Worm (Caenorhabditis elegans) whole organism, mixed stage, embryonic: ENCODE results near the gene hira-1.

Source experiments
- M03D4.4 ChIP-seq: sonication (generic microtip); optimal IDR thresholded peaks from 2 replicates; lab custom pipeline; 2017; ENCODE audit warnings: mild to moderate bottlenecking, missing genetic modification characterization, missing compliant biosample characterization
- bed-3 ChIP-seq: fragments of 200-800 bp; sonication (Bioruptor generic); optimal IDR thresholded peaks from 3 replicates; lab custom pipeline; 2018; ENCODE audit warnings: mild to moderate bottlenecking, missing genetic modification characterization, moderate library complexity, missing compliant biosample characterization
- blmp-1 ChIP-seq: fragments of 150-350 bp; optimal IDR thresholded peaks from 2 replicates; lab custom pipeline; 2014; ENCODE audit warnings: missing biosample characterization, missing genetic modification characterization
- ceh-39 ChIP-seq: fragments of 150-350 bp; optimal IDR thresholded peaks from 2 replicates; lab custom pipeline; 2014; ENCODE audit warnings: missing biosample characterization, missing genetic modification characterization
- ceh-43 ChIP-seq: fragments of 200-800 bp; sonication (Bioruptor generic); optimal IDR thresholded peaks from 2 replicates; lab custom pipeline; 2018; ENCODE audit warnings: mild to moderate bottlenecking, missing genetic modification characterization, moderate library complexity, missing compliant biosample characterization
- ceh-83 ChIP-seq: fragments of 200-800 bp; sonication (Bioruptor generic); optimal IDR thresholded peaks from 2 replicates; lab custom pipeline; 2018; ENCODE audit warnings: mild to moderate bottlenecking, missing genetic modification characterization, missing compliant biosample characterization
- ces-1 ChIP-seq: fragments of 150-350 bp; optimal IDR thresholded peaks from 2 replicates; lab custom pipeline; 2014; ENCODE audit warnings: missing biosample characterization, missing genetic modification reagents, missing genetic modification characterization
- cnd-1 ChIP-seq: fragments of 200-800 bp; sonication (Bioruptor generic); optimal IDR thresholded peaks from 2 replicates; lab custom pipeline; 2018; ENCODE audit warnings: mild to moderate bottlenecking, missing genetic modification characterization, missing compliant biosample characterization
- elt-1 ChIP-seq: sonication (generic microtip); optimal IDR thresholded peaks from 2 replicates; lab custom pipeline; 2017; ENCODE audit warnings: missing genetic modification characterization, mild to moderate bottlenecking, missing compliant biosample characterization, antibody characterized with exemption, moderate library complexity, borderline replicate concordance; ENCODE audit not compliant: insufficient read depth
- elt-3 ChIP-seq: fragments of 150-350 bp; optimal IDR thresholded peaks from 2 replicates; lab custom pipeline; 2014; ENCODE audit warnings: missing biosample characterization, missing genetic modification characterization
- lin-13 ChIP-seq: fragments of 150-350 bp; optimal IDR thresholded peaks from 2 replicates; lab custom pipeline; 2014; ENCODE audit warnings: missing biosample characterization, missing genetic modification characterization
- lin-32 ChIP-seq: fragments of 200-800 bp; sonication (Bioruptor generic); optimal IDR thresholded peaks from 2 replicates; lab custom pipeline; 2018; ENCODE audit warnings: mild to moderate bottlenecking, missing genetic modification characterization, missing compliant biosample characterization
- lsy-2 ChIP-seq: fragments of 150-350 bp; optimal IDR thresholded peaks from 2 replicates; lab custom pipeline; 2014; ENCODE audit warnings: missing biosample characterization, missing genetic modification characterization
- mab-5 ChIP-seq: fragments of 150-350 bp; optimal IDR thresholded peaks from 2 replicates; lab custom pipeline; 2014; ENCODE audit warnings: missing biosample characterization, missing genetic modification characterization
- mep-1 ChIP-seq: fragments of 150-350 bp; optimal IDR thresholded peaks from 2 replicates; lab custom pipeline; 2017; ENCODE audit warnings: missing biosample characterization, missing genetic modification reagents, missing genetic modification characterization, inconsistent platforms
- mls-2 ChIP-seq: sonication (generic microtip); optimal IDR thresholded peaks from 2 replicates; lab custom pipeline; 2016; ENCODE audit warnings: mild to moderate bottlenecking, missing genetic modification characterization, moderate library complexity, missing compliant biosample characterization
- nhr-12 ChIP-seq: fragments of 150-350 bp; optimal IDR thresholded peaks from 2 replicates; lab custom pipeline; 2014; ENCODE audit warnings: missing biosample characterization, missing genetic modification characterization
- nhr-2 ChIP-seq: fragments of 150-350 bp; optimal IDR thresholded peaks from 2 replicates; lab custom pipeline; 2014; ENCODE audit warnings: missing biosample characterization, missing genetic modification characterization
- nhr-237 ChIP-seq: fragments of 150-350 bp; optimal IDR thresholded peaks from 2 replicates; lab custom pipeline; 2014; ENCODE audit warnings: missing biosample characterization, missing genetic modification characterization
- nhr-28 ChIP-seq: fragments of 150-350 bp; optimal IDR thresholded peaks from 2 replicates; lab custom pipeline; 2014; ENCODE audit warnings: missing biosample characterization, missing genetic modification characterization
- nhr-76 ChIP-seq: sonication (generic microtip); optimal IDR thresholded peaks from 2 replicates; lab custom pipeline; 2017; ENCODE audit warnings: missing biosample characterization, missing genetic modification characterization
- sem-2 ChIP-seq: fragments of 200-800 bp; sonication (Bioruptor generic); optimal IDR thresholded peaks from 2 replicates; lab custom pipeline; 2018; ENCODE audit warnings: mild to moderate bottlenecking, missing genetic modification characterization, missing compliant biosample characterization
- snpc-4 ChIP-seq: fragments of 150-350 bp; optimal IDR thresholded peaks from 2 replicates; lab custom pipeline; 2014; ENCODE audit warnings: missing biosample characterization, missing genetic modification characterization
- tbx-8 ChIP-seq: fragments of 200-800 bp; sonication (Bioruptor generic); optimal IDR thresholded peaks from 2 replicates; lab custom pipeline; 2018; ENCODE audit warnings: mild to moderate bottlenecking, missing genetic modification characterization, moderate library complexity, missing compliant biosample characterization
- unc-120 ChIP-seq: sonication (generic microtip); optimal IDR thresholded peaks from 2 replicates; lab custom pipeline; 2017; ENCODE audit warnings: missing genetic modification characterization, missing compliant biosample characterization; ENCODE audit not compliant: poor library complexity, severe bottlenecking
- unc-39 ChIP-seq: fragments of 150-350 bp; optimal IDR thresholded peaks from 2 replicates; lab custom pipeline; 2014; ENCODE audit warnings: missing biosample characterization, missing genetic modification characterization
- unc-62 ChIP-seq: fragments of 150-350 bp; optimal IDR thresholded peaks from 2 replicates; lab custom pipeline; 2014; ENCODE audit warnings: missing biosample characterization, missing genetic modification reagents, missing genetic modification characterization
- zip-8 ChIP-seq: fragments of 150-350 bp; optimal IDR thresholded peaks from 2 replicates; lab custom pipeline; 2014; ENCODE audit warnings: missing biosample characterization, missing genetic modification characterization
- ztf-11 ChIP-seq: fragments of 150-350 bp; optimal IDR thresholded peaks from 2 replicates; lab custom pipeline; 2014; ENCODE audit warnings: missing biosample characterization, missing genetic modification characterization

Gene hira-1

ce11 chrIII:5179166-5179565 lies 11.8 kb upstream of the hira-1 start:
- no peak for TF ChIP-seq lin-13 (tag; lab: Kevin White, UChicago)
- TF ChIP-seq ceh-39 (tag; lab: Kevin White, UChicago) = no peak
- TF ChIP-seq unc-120 (tag; lab: Kevin White, UChicago) = no peak
- TF ChIP-seq mab-5 (tag; lab: Kevin White, UChicago) = no peak

- TF ChIP-seq unc-120 (tag; lab: Kevin White, UChicago) (peak; percentile 31), ceh-83 (GFP tag; lab: Kevin White, UChicago) (no peak)
Observed at ce11 chrIII:5180588-5180987, 10.3 kb upstream of the hira-1 start.

- peak; percentile 42 for TF ChIP-seq zip-8 (tag; lab: Kevin White, UChicago)
- no peak for TF ChIP-seq ceh-43 (GFP tag; lab: Kevin White, UChicago)
Observed at ce11 chrIII:5181217-5181616, 9.7 kb upstream of the hira-1 start.

ce11 chrIII:5181641-5182040 lies 9.3 kb upstream of the hira-1 start:
- TF ChIP-seq zip-8 (tag; lab: Kevin White, UChicago) (no peak), unc-62 (GFP tag; lab: Kevin White, UChicago) (no peak), elt-3 (tag; lab: Kevin White, UChicago) (no peak), ces-1 (GFP tag; lab: Kevin White, UChicago) (no peak), cnd-1 (tag; lab: Kevin White, UChicago) (no peak), nhr-28 (tag; lab: Kevin White, UChicago) (no peak), nhr-2 (no peak), bed-3 (GFP tag; lab: Kevin White, UChicago) (no peak), nhr-237 (tag; lab: Kevin White, UChicago) (no peak), mab-5 (tag; lab: Kevin White, UChicago) (no peak), lin-13 (tag; lab: Kevin White, UChicago) (no peak), tbx-8 (no peak), unc-39 (no peak)

ce11 chrIII:5183372-5183771 lies 7.6 kb upstream of the hira-1 start:
- TF ChIP-seq blmp-1 (tag; lab: Kevin White, UChicago) = no peak
- peak; percentile 1 for TF ChIP-seq unc-62 (GFP tag; lab: Kevin White, UChicago)
- no peak for TF ChIP-seq unc-120 (tag; lab: Kevin White, UChicago)
- no peak for TF ChIP-seq nhr-76 (tag; lab: Kevin White, UChicago)
- TF ChIP-seq mab-5 (tag; lab: Kevin White, UChicago) = no peak
- TF ChIP-seq unc-39 = no peak
- peak; percentile 89 for TF ChIP-seq lin-32 (GFP tag; lab: Kevin White, UChicago)
- TF ChIP-seq M03D4.4 (tag; lab: Kevin White, UChicago) = no peak
- no peak for TF ChIP-seq ceh-43 (GFP tag; lab: Kevin White, UChicago)
- peak; percentile 62 for TF ChIP-seq ces-1 (GFP tag; lab: Kevin White, UChicago)
- peak; percentile 85 for TF ChIP-seq cnd-1 (tag; lab: Kevin White, UChicago)

ce11 chrIII:5185620-5186019 lies 5.3 kb upstream of the hira-1 start, which contains the start of gene pup-2:
Gene pup-2, plus strand, starts transcription at chrIII:5185920.
- TF ChIP-seq mls-2 (tag; lab: Kevin White, UChicago) (no peak), unc-120 (tag; lab: Kevin White, UChicago) (no peak), lsy-2 (tag; lab: Kevin White, UChicago) (no peak), ceh-43 (GFP tag; lab: Kevin White, UChicago) (no peak), nhr-12 (tag; lab: Kevin White, UChicago) (no peak), cnd-1 (tag; lab: Kevin White, UChicago) (no peak), sem-2 (no peak), mep-1 (no peak), mab-5 (tag; lab: Kevin White, UChicago) (no peak), tbx-8 (no peak), ztf-11 (tag; lab: Kevin White, UChicago) (no peak), nhr-76 (tag; lab: Kevin White, UChicago) (no peak), nhr-28 (tag; lab: Kevin White, UChicago) (no peak), unc-39 (no peak), ceh-83 (GFP tag; lab: Kevin White, UChicago) (no peak), nhr-2 (no peak), elt-3 (tag; lab: Kevin White, UChicago) (no peak), snpc-4 (tag; lab: Kevin White, UChicago) (no peak), elt-1 (no peak)
